Fruit fly (Drosophila melanogaster): ENCODE results near the gene CG5274.

Gene CG5274

dm6 chr3L:20400515-20400914, 27.0 kb downstream of the CG5274 start:
- TF ChIP-seq otp (GFP tag; IDR thresholded peaks at IDR 0.05) (no peak), amos (GFP tag; IDR thresholded peaks at IDR 0.05; ENCODE audit: partially characterized antibody) (no peak), CG2678 (tag; optimal IDR thresholded peaks at IDR 0.05) (no peak), Eip74EF (GFP tag; optimal IDR thresholded peaks at IDR 0.05) (no peak), Med (GFP tag) (peak; percentile 17), Pdp1 (GFP tag; optimal IDR thresholded peaks at IDR 0.05) (peak in 1 of 2 experiments; percentile 10), Hr78 (GFP tag; optimal IDR thresholded peaks at IDR 0.05) (no peak), CG7928 (GFP tag; optimal IDR thresholded peaks at IDR 0.05) (no peak), Vsx1 (GFP tag; optimal IDR thresholded peaks at IDR 0.05) (no peak), trem (tag; optimal IDR thresholded peaks at IDR 0.05) (no peak), sens (GFP tag) (peak; percentile 82), Hr51 (GFP tag; optimal IDR thresholded peaks at IDR 0.05) (peak in 1 of 2 experiments; percentile 5), Lim3 (GFP tag; IDR thresholded peaks at IDR 0.05) (no peak)

DNA sequence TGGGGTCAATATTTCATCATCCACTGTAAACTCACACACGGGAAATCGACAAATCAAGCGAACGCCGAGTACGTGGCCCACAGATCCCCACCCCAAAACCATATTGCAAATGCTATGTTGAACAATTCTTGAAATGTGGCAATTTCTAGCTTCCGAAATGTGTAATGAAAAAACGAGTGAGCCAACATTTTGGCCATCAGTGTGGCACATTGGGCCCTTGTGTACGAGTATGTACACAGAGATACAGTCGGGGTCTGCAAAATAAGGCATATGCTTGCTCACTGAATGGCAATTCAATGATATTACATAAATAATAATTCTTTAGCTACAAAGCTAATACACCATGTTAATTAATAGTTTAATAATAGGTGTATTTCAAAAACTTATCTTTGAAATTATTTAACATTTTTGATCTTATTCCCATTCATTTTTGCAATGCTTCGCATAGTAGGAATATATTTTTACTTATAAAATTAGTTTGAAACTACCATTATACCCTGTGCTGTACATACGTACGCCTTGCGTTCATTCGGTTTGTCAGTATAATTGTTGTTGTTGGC, 27.8 kb downstream of the CG5274 start:
- no peak for TF ChIP-seq CG13287 (GFP tag; IDR thresholded peaks at IDR 0.05; ENCODE audit: partially characterized antibody)
- TF ChIP-seq CG1647 (GFP tag; optimal IDR thresholded peaks at IDR 0.05), result peak; percentile 75
- peak; percentile 70 for TF ChIP-seq ssp (GFP tag; IDR thresholded peaks at IDR 0.05)
- peak; percentile 73 for TF ChIP-seq Nf-YB (GFP tag; optimal IDR thresholded peaks at IDR 0.05)
- peak; percentile 82 for TF ChIP-seq org-1 (GFP tag; optimal IDR thresholded peaks at IDR 0.05)
- TF ChIP-seq stwl (tag; optimal IDR thresholded peaks at IDR 0.05), result no peak
- TF ChIP-seq lbe (GFP tag; optimal IDR thresholded peaks at IDR 0.05), result peak; percentile 81
- TF ChIP-seq CG6813 (GFP tag; optimal IDR thresholded peaks at IDR 0.05), result peak; percentile 69
- TF ChIP-seq Atf-2 (GFP tag; optimal IDR thresholded peaks at IDR 0.05), result peak; percentile 81
- peak; percentile 73 for TF ChIP-seq CG6272 (GFP tag; IDR thresholded peaks at IDR 0.05)
- peak; percentile 56 for TF ChIP-seq da (GFP tag; optimal IDR thresholded peaks at IDR 0.05)
- TF ChIP-seq hkb (optimal IDR thresholded peaks at IDR 0.05), result no peak
- TF ChIP-seq hkb (GFP tag; IDR thresholded peaks at IDR 0.05), result peak; percentile 85
- peak; percentile 84 for TF ChIP-seq stc (GFP tag; IDR thresholded peaks at IDR 0.05)
- peak; percentile 86 for TF ChIP-seq mam (GFP tag; optimal IDR thresholded peaks at IDR 0.05)
- TF ChIP-seq zen (tag; optimal IDR thresholded peaks at IDR 0.05), result peak; percentile 72
- no peak for TF ChIP-seq bigmax (GFP tag; optimal IDR thresholded peaks at IDR 0.05)
- peak; percentile 80 for TF ChIP-seq bab2 (GFP tag; optimal IDR thresholded peaks at IDR 0.05)
- TF ChIP-seq abd-A (tag; optimal IDR thresholded peaks at IDR 0.05), result peak; percentile 54
- peak; percentile 87 for TF ChIP-seq CG13775 (GFP tag; optimal IDR thresholded peaks at IDR 0.05)
- TF ChIP-seq Ssrp (tag; optimal IDR thresholded peaks at IDR 0.05), result peak; percentile 83
- TF ChIP-seq Dek (tag; optimal IDR thresholded peaks at IDR 0.05), result peak; percentile 86
- peak; percentile 89 for TF ChIP-seq CG12391 (tag; optimal IDR thresholded peaks at IDR 0.05)
- peak; percentile 73 for TF ChIP-seq CG4730 (GFP tag; IDR thresholded peaks at IDR 0.05)
- peak in 1 of 2 experiments; percentile 46 for TF ChIP-seq crp (GFP tag; optimal IDR thresholded peaks at IDR 0.05)
- TF ChIP-seq Hr51 (GFP tag; optimal IDR thresholded peaks at IDR 0.05), result peak; percentile 75 to 95
- TF ChIP-seq HmgD (GFP tag; optimal IDR thresholded peaks at IDR 0.05), result peak; percentile 67
- TF ChIP-seq CG11247 (GFP tag; IDR thresholded peaks at IDR 0.05), result peak; percentile 77
- TF ChIP-seq Rx (GFP tag; IDR thresholded peaks at IDR 0.05), result no peak; the same call in none of the 2 replicates
- TF ChIP-seq H2.0 (GFP tag; IDR thresholded peaks at IDR 0.05), result peak; percentile 77
- TF ChIP-seq ac (GFP tag; optimal IDR thresholded peaks at IDR 0.05), result no peak
- TF ChIP-seq CG30431 (GFP tag; optimal IDR thresholded peaks at IDR 0.05), result peak; percentile 78
- peak; percentile 77 for TF ChIP-seq jing (GFP tag; optimal IDR thresholded peaks at IDR 0.05)
- peak; percentile 88 for TF ChIP-seq Asciz (GFP tag; optimal IDR thresholded peaks at IDR 0.05)
- TF ChIP-seq CG3995 (GFP tag; optimal IDR thresholded peaks at IDR 0.05), result peak; percentile 55
- peak; percentile 59 for TF ChIP-seq wor (GFP tag; IDR thresholded peaks at IDR 0.05)

All from whole organism, embryonic.